Fruit fly (Drosophila melanogaster): ENCODE measurements around the gene Tmem214.

DNA sequence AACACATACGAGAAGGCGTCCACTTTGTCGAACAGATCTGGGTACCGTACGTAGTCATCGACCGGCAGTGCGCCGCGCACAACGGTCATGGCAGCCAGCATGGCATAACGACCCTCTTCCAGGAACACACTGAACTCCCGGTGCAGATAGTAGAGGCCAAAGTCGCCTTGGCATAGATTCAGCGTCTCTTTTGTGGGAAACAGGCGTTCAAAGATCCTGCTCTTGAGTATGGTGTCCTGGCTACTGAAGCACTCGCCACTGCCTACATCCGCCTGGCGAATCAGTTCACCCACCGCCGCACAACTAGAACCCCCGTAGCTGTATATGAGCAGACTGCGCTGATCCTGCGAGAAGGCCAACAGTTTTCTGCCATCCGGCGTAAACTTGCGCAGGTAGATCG lies 4.6 kb upstream of the Tmem214 start:
- TF ChIP-seq psq (optimal IDR thresholded peaks at IDR 0.05) (no peak), CG8478 (optimal IDR thresholded peaks at IDR 0.05) (no peak), Dll (optimal IDR thresholded peaks at IDR 0.05) (no peak), usp (GFP tag; optimal IDR thresholded peaks at IDR 0.05) (no peak)
